Fruit fly (Drosophila melanogaster): ENCODE results near the gene Eip74EF.

Eip74EF gene

DNA sequence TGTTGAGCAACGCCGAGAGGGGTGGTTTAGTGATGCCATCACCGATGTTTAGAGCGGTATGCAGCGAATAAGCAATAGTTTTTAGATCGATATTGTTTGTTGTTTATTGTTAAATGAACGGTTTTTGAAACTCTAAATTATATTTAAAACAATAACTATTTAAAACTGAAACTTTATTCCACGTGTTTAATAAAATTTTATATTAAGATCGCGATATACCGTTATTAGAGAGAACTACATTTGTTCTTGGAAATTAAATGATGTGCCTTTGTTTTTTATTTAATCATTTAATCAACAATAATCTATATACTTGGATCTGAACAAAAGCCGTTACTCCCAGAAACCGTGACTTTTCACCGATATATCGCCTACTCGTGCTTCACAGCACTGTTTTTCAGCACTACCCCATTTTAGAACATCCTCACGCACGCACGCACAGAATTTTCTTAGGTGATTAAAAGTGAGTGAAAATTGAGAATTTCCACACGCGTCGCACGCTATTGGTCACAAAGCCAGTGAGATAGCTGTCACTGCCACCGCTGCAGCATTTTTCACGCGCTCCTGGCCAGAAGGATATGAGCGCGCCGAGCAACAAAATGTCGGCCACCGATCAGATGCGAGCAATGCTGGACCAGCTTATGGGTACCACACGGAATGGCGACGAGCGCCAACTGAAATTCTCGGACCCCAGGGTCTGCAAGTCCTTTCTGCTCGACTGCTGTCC lies 105.1 kb downstream of the Eip74EF start, which contains the start of the genes U4-U6-60K and CG7564 (continued):
- TF ChIP-seq Opbp (GFP tag; IDR thresholded peaks at IDR 0.05; ENCODE audit: partially characterized antibody), result peak; percentile 97
- peak; percentile 19; the same call in 1 of the 3 replicates for TF ChIP-seq ken (GFP tag; IDR thresholded peaks at IDR 0.05)
- TF ChIP-seq CG5953 (GFP tag; IDR thresholded peaks at IDR 0.05), result no peak
- peak; percentile 42 for TF ChIP-seq CG11085 (GFP tag; IDR thresholded peaks at IDR 0.05)
- peak; percentile 53 for TF ChIP-seq CG3281 (GFP tag; optimal IDR thresholded peaks at IDR 0.05)
- TF ChIP-seq Bteb2 (GFP tag; optimal IDR thresholded peaks at IDR 0.05), result peak; percentile 12
- TF ChIP-seq mam (GFP tag; optimal IDR thresholded peaks at IDR 0.05), result peak; percentile 69
- TF ChIP-seq Optix (GFP tag; IDR thresholded peaks at IDR 0.05), result no peak
- TF ChIP-seq zen2 (GFP tag; IDR thresholded peaks at IDR 0.05; ENCODE audit: partially characterized antibody), result peak; percentile 83
- no peak for TF ChIP-seq tio (GFP tag; optimal IDR thresholded peaks at IDR 0.05)
- TF ChIP-seq CG18011 (GFP tag; optimal IDR thresholded peaks at IDR 0.05), result peak; percentile 2
- no peak for TF ChIP-seq CTCF (GFP tag; optimal IDR thresholded peaks at IDR 0.05)
- TF ChIP-seq CG8388 (GFP tag; optimal IDR thresholded peaks at IDR 0.05), result peak; percentile 19
- peak; percentile 26 for TF ChIP-seq disco-r (GFP tag; optimal IDR thresholded peaks at IDR 0.05)
- peak; percentile 69 for TF ChIP-seq CG7556 (GFP tag; optimal IDR thresholded peaks at IDR 0.05)
- peak; percentile 76 for TF ChIP-seq NFAT (GFP tag; IDR thresholded peaks at IDR 0.05)
- TF ChIP-seq CG34376 (GFP tag; optimal IDR thresholded peaks at IDR 0.05), result peak; percentile 46
- TF ChIP-seq CG13123 (GFP tag; optimal IDR thresholded peaks at IDR 0.05), result peak; percentile 15
- peak; percentile 17; the same call in 1 of the 2 replicates for TF ChIP-seq esg (GFP tag; conservative IDR thresholded peaks at IDR 0.05)
- peak; percentile 41; the same call in 1 of the 2 replicates for TF ChIP-seq CG6272 (GFP tag; IDR thresholded peaks at IDR 0.05)
- TF ChIP-seq Elba2 (GFP tag; optimal IDR thresholded peaks at IDR 0.05), result peak; percentile 56
- TF ChIP-seq CG9727 (GFP tag; optimal IDR thresholded peaks at IDR 0.05), result peak; percentile 78
- TF ChIP-seq Blimp-1 (GFP tag; optimal IDR thresholded peaks at IDR 0.05), result peak; percentile 22
- peak; percentile 85 for TF ChIP-seq CG30403 (GFP tag; optimal IDR thresholded peaks at IDR 0.05)
- no peak for TF ChIP-seq sima (GFP tag; optimal IDR thresholded peaks at IDR 0.05)
- peak; percentile 52 for TF ChIP-seq Mad (GFP tag; optimal IDR thresholded peaks at IDR 0.05)
- peak; percentile 71 for TF ChIP-seq CG9215 (GFP tag; IDR thresholded peaks at IDR 0.05)
- no peak for TF ChIP-seq CG12769 (tag; optimal IDR thresholded peaks at IDR 0.05)
- TF ChIP-seq hb (GFP tag; IDR thresholded peaks at IDR 0.05; ENCODE audit: partially characterized antibody), result peak; percentile 98
- TF ChIP-seq CG9609 (GFP tag; optimal IDR thresholded peaks at IDR 0.05), result peak; percentile 44
- peak; percentile 37 for TF ChIP-seq CG18764 (GFP tag; optimal IDR thresholded peaks at IDR 0.05)
- no peak for TF ChIP-seq CG4707 (GFP tag; optimal IDR thresholded peaks at IDR 0.05)
- TF ChIP-seq CG6791 (GFP tag; IDR thresholded peaks at IDR 0.05; ENCODE audit: partially characterized antibody), result peak; percentile 97
- TF ChIP-seq vnd (GFP tag; IDR thresholded peaks at IDR 0.05; ENCODE audit: partially characterized antibody), result peak; percentile 98
- TF ChIP-seq CG10274 (GFP tag; optimal IDR thresholded peaks at IDR 0.05), result peak; percentile 41
- peak; percentile 69 for TF ChIP-seq seq (GFP tag; IDR thresholded peaks at IDR 0.05)
- TF ChIP-seq Lhr (GFP tag; optimal IDR thresholded peaks at IDR 0.05), result peak; percentile 51
- TF ChIP-seq CG14014 (GFP tag; IDR thresholded peaks at IDR 0.05), result no peak; the same call in 1 of the 2 replicates
- peak; percentile 89 for TF ChIP-seq CG13287 (GFP tag; IDR thresholded peaks at IDR 0.05; ENCODE audit: partially characterized antibody)
- peak; percentile 7 for TF ChIP-seq CHES-1-like (GFP tag; optimal IDR thresholded peaks at IDR 0.05)
- TF ChIP-seq sisA (GFP tag; IDR thresholded peaks at IDR 0.05), result peak; percentile 61
- no peak for TF ChIP-seq zfh1 (GFP tag; IDR thresholded peaks at IDR 0.05)
- peak; percentile 95 for TF ChIP-seq CG9932 (GFP tag; IDR thresholded peaks at IDR 0.05)
- TF ChIP-seq CG6813 (GFP tag; optimal IDR thresholded peaks at IDR 0.05), result no peak
- TF ChIP-seq Oaz (GFP tag; IDR thresholded peaks at IDR 0.05), result no peak
- peak; percentile 70 for TF ChIP-seq kay (GFP tag; optimal IDR thresholded peaks at IDR 0.05)
- peak; percentile 48; the same call in 1 of the 2 replicates for TF ChIP-seq klu (GFP tag; IDR thresholded peaks at IDR 0.05)
- TF ChIP-seq CG9876 (GFP tag; optimal IDR thresholded peaks at IDR 0.05), result peak; percentile 2
- TF ChIP-seq sqz (GFP tag; optimal IDR thresholded peaks at IDR 0.05), result no peak
- TF ChIP-seq CG3065 (GFP tag; optimal IDR thresholded peaks at IDR 0.05), result peak; percentile 31
